Fruit fly (Drosophila melanogaster) whole organism, embryonic: ENCODE results near the gene CG8100.

Experiments
- Bdp1 ChIP-seq: fragments of 200-800 bp; sonication (Bioruptor generic); optimal IDR thresholded peaks from 3 replicates; lab custom pipeline; 2016; ENCODE audit warnings: missing biosample characterization, missing genetic modification characterization
- C15 ChIP-seq: fragments of 200-800 bp; sonication (Bioruptor generic); IDR thresholded peaks from 3 replicates; pipeline ENCODE4 v1.3.6; 2022; ENCODE audit warnings: missing biosample characterization, missing genetic modification characterization
- CG1024 ChIP-seq: fragments of 200-800 bp; sonication (Bioruptor generic); IDR thresholded peaks from 2 replicates; pipeline ENCODE4 v1.3.6; 2022; ENCODE audit warnings: missing biosample characterization, missing genetic modification characterization
- CG11093 ChIP-seq: fragments of 200-800 bp; sonication (Bioruptor generic); IDR thresholded peaks from 3 replicates; pipeline ENCODE4 v1.3.6; 2022; ENCODE audit warnings: missing biosample characterization, missing genetic modification characterization
- CG11723 ChIP-seq: fragments of 200-800 bp; sonication (Bioruptor generic); optimal IDR thresholded peaks from 2 replicates; lab custom pipeline; 2017; ENCODE audit warnings: missing biosample characterization, mild to moderate bottlenecking, missing genetic modification characterization
- CG12155 ChIP-seq: fragments of 200-800 bp; sonication (Bioruptor generic); optimal IDR thresholded peaks from 3 replicates; lab custom pipeline; 2016; ENCODE audit warnings: missing biosample characterization, missing genetic modification characterization
- CG12236 ChIP-seq: fragments of 200-800 bp; sonication (Bioruptor generic); optimal IDR thresholded peaks from 2 replicates; lab custom pipeline; 2016; ENCODE audit warnings: missing biosample characterization, missing genetic modification characterization
- CG12659 ChIP-seq: fragments of 200-800 bp; sonication (Bioruptor generic); optimal IDR thresholded peaks from 3 replicates; lab custom pipeline; 2017; ENCODE audit warnings: mild to moderate bottlenecking, missing biosample characterization, missing genetic modification reagents, missing genetic modification characterization
- CG13424 ChIP-seq: fragments of 200-800 bp; sonication (Bioruptor generic); optimal IDR thresholded peaks from 2 replicates; lab custom pipeline; 2019; ENCODE audit warnings: missing biosample characterization, mild to moderate bottlenecking, missing genetic modification characterization, moderate library complexity
- CG14014 ChIP-seq: fragments of 200-800 bp; sonication (Bioruptor generic); IDR thresholded peaks from 2 replicates; pipeline ENCODE4 v1.3.6; 2022; ENCODE audit warnings: missing biosample characterization, missing genetic modification characterization
- CG15601 ChIP-seq: fragments of 200-800 bp; sonication (Bioruptor generic); optimal IDR thresholded peaks from 3 replicates; lab custom pipeline; 2019; ENCODE audit warnings: missing biosample characterization, mild to moderate bottlenecking, missing genetic modification characterization, moderate library complexity
- CG1832 ChIP-seq: fragments of 200-800 bp; sonication (Bioruptor generic); optimal IDR thresholded peaks from 2 replicates; lab custom pipeline; 2017; ENCODE audit warnings: missing biosample characterization, mild to moderate bottlenecking, missing genetic modification characterization, inconsistent platforms
- CG18599 ChIP-seq: fragments of 200-800 bp; sonication (Bioruptor generic); optimal IDR thresholded peaks from 3 replicates; lab custom pipeline; 2017; ENCODE audit warnings: missing biosample characterization, missing genetic modification characterization, mild to moderate bottlenecking, moderate library complexity, missing genetic modification reagents
- CG3065 ChIP-seq: fragments of 200-800 bp; sonication (Bioruptor generic); optimal IDR thresholded peaks from 2 replicates; lab custom pipeline; 2016; ENCODE audit warnings: missing biosample characterization, missing genetic modification characterization
- CG31441 ChIP-seq: fragments of 200-800 bp; sonication (Bioruptor generic); IDR thresholded peaks from 2 replicates; pipeline ENCODE4 v1.3.6; 2022; ENCODE audit warnings: missing biosample characterization, missing genetic modification characterization
- CG3163 ChIP-seq: fragments of 200-800 bp; sonication (Bioruptor generic); optimal IDR thresholded peaks from 3 replicates; lab custom pipeline; 2016; ENCODE audit warnings: missing biosample characterization, missing genetic modification characterization
- CG3726 ChIP-seq: fragments of 200-800 bp; sonication (Bioruptor generic); IDR thresholded peaks from 3 replicates; pipeline ENCODE4, ENCODE4 v1.3.6; 2022; ENCODE audit warnings: missing biosample characterization, missing genetic modification characterization
- CG4328 ChIP-seq: fragments of 200-800 bp; sonication (Bioruptor generic); optimal IDR thresholded peaks from 3 replicates; lab custom pipeline; 2017; ENCODE audit warnings: missing biosample characterization, missing genetic modification reagents, missing genetic modification characterization
- CG4707 ChIP-seq: fragments of 200-800 bp; sonication (Bioruptor generic); optimal IDR thresholded peaks from 2 replicates; lab custom pipeline; 2018; ENCODE audit warnings: missing biosample characterization, mild to moderate bottlenecking, missing genetic modification characterization, moderate library complexity
- CG6254 ChIP-seq: fragments of 200-800 bp; sonication (Bioruptor generic); optimal IDR thresholded peaks from 3 replicates; lab custom pipeline; 2017; ENCODE audit warnings: mild to moderate bottlenecking, missing biosample characterization, missing genetic modification reagents, missing genetic modification characterization
- CG7271 ChIP-seq: fragments of 200-800 bp; sonication (Bioruptor generic); optimal IDR thresholded peaks from 2 replicates; lab custom pipeline; 2018; ENCODE audit warnings: missing biosample characterization, mild to moderate bottlenecking, missing genetic modification characterization, moderate library complexity
- CG7839 ChIP-seq: fragments of 200-800 bp; sonication (Bioruptor generic); optimal IDR thresholded peaks from 3 replicates; lab custom pipeline; 2018; ENCODE audit warnings: missing biosample characterization, mild to moderate bottlenecking, missing genetic modification characterization, moderate library complexity
- CHES-1-like ChIP-seq: fragments of 200-800 bp; sonication (Bioruptor generic); optimal IDR thresholded peaks from 2 replicates; lab custom pipeline; 2016; ENCODE audit warnings: missing biosample characterization, missing genetic modification characterization
- Dll ChIP-seq: fragments of 200-800 bp; sonication (Bioruptor generic); IDR thresholded peaks from 4 replicates; pipeline ENCODE4 v1.3.6; 2022; ENCODE audit warnings: missing biosample characterization, missing genetic modification characterization; ENCODE audit not compliant: partially characterized antibody
- Fer3 ChIP-seq: fragments of 200-800 bp; sonication (Bioruptor generic); optimal IDR thresholded peaks from 2 replicates; lab custom pipeline; 2018; ENCODE audit warnings: missing biosample characterization, mild to moderate bottlenecking, missing genetic modification characterization, moderate library complexity
- GATAe ChIP-seq: fragments of 200-800 bp; sonication (Bioruptor generic); conservative IDR thresholded peaks from 2 replicates; pipeline ENCODE4 v1.3.6; 2022; ENCODE audit warnings: missing biosample characterization, missing genetic modification characterization
- HLH4C ChIP-seq: fragments of 200-800 bp; sonication (Bioruptor generic); IDR thresholded peaks from 3 replicates; pipeline ENCODE4 v1.3.6; 2022; ENCODE audit warnings: missing biosample characterization, missing genetic modification characterization; ENCODE audit not compliant: partially characterized antibody
- Mes4 ChIP-seq: fragments of 200-800 bp; sonication (Bioruptor generic); optimal IDR thresholded peaks from 2 replicates; lab custom pipeline; 2016; ENCODE audit warnings: missing biosample characterization, missing genetic modification characterization
- Mrtf ChIP-seq: fragments of 200-800 bp; sonication (Bioruptor generic); IDR thresholded peaks from 3 replicates; pipeline ENCODE4 v1.3.6; 2022; ENCODE audit warnings: missing biosample characterization, missing genetic modification characterization
- Sin3A ChIP-seq: fragments of >200 bp; optimal IDR thresholded peaks from 2 replicates; lab custom pipeline; 2018
- amos ChIP-seq: fragments of 200-800 bp; sonication (Bioruptor generic); IDR thresholded peaks from 2 replicates; pipeline ENCODE4 v1.3.6; 2022; ENCODE audit warnings: missing biosample characterization, missing genetic modification characterization; ENCODE audit not compliant: partially characterized antibody
- cad ChIP-seq: fragments of >200 bp; optimal IDR thresholded peaks from 2 replicates; lab custom pipeline; 2017; ENCODE audit warnings: missing biosample characterization, missing genetic modification characterization
- cas ChIP-seq: fragments of 200-800 bp; sonication (Bioruptor generic); IDR thresholded peaks from 2 replicates; pipeline ENCODE4 v1.3.6; 2022; ENCODE audit warnings: missing biosample characterization, missing genetic modification characterization
- crp ChIP-seq, 2 experiments: fragments of 200-800 bp; sonication (Bioruptor generic); optimal IDR thresholded peaks; 2 replicates in 1 of 2; 3 replicates in 1 of 2; lab custom pipeline; 2017; ENCODE audit warnings: missing biosample characterization in 2 of 2, missing genetic modification characterization in 2 of 2, mild to moderate bottlenecking in 1 of 2, moderate library complexity in 1 of 2
- dpn ChIP-seq, 2 experiments: fragments of 200-800 bp; sonication (Bioruptor generic); optimal IDR thresholded peaks; 3 replicates each; lab custom pipeline; 2016; ENCODE audit warnings: missing biosample characterization in 2 of 2, missing genetic modification characterization in 2 of 2
- ems ChIP-seq: fragments of 200-800 bp; sonication (Bioruptor generic); optimal IDR thresholded peaks from 3 replicates; lab custom pipeline; 2016; ENCODE audit warnings: missing biosample characterization, missing genetic modification characterization
- fd96Cb ChIP-seq: fragments of 200-800 bp; sonication (Bioruptor generic); optimal IDR thresholded peaks from 2 replicates; lab custom pipeline; 2018; ENCODE audit warnings: missing biosample characterization, mild to moderate bottlenecking, missing genetic modification characterization, moderate library complexity
- gcm ChIP-seq: fragments of 200-800 bp; sonication (Bioruptor generic); optimal IDR thresholded peaks from 2 replicates; lab custom pipeline; 2019; ENCODE audit warnings: missing biosample characterization, mild to moderate bottlenecking, missing genetic modification characterization, moderate library complexity
- her ChIP-seq: fragments of 200-800 bp; sonication (Bioruptor generic); optimal IDR thresholded peaks from 2 replicates; lab custom pipeline; 2016; ENCODE audit warnings: missing biosample characterization, missing genetic modification characterization
- jing ChIP-seq: fragments of 200-800 bp; sonication (Bioruptor generic); optimal IDR thresholded peaks from 2 replicates; lab custom pipeline; 2018; ENCODE audit warnings: missing biosample characterization, mild to moderate bottlenecking, missing genetic modification characterization
- ken ChIP-seq: fragments of 200-800 bp; sonication (Bioruptor generic); IDR thresholded peaks from 3 replicates; pipeline ENCODE4 v1.3.6; 2022; ENCODE audit warnings: missing biosample characterization, missing genetic modification characterization
- lmd ChIP-seq: fragments of 200-800 bp; sonication (Bioruptor generic); IDR thresholded peaks from 2 replicates; pipeline ENCODE4 v1.3.6; 2022; ENCODE audit warnings: missing biosample characterization, missing genetic modification characterization
- onecut ChIP-seq: fragments of 200-800 bp; sonication (Bioruptor generic); IDR thresholded peaks from 2 replicates; pipeline ENCODE4 v1.3.6; 2022; ENCODE audit warnings: missing biosample characterization, missing genetic modification characterization
- otp ChIP-seq: fragments of 200-800 bp; sonication (Bioruptor generic); IDR thresholded peaks from 3 replicates; pipeline ENCODE4, ENCODE4 v1.3.6; 2022; ENCODE audit warnings: missing biosample characterization, missing genetic modification characterization
- rib ChIP-seq: fragments of 200-800 bp; sonication (Bioruptor generic); IDR thresholded peaks from 2 replicates; pipeline ENCODE4 v1.3.6; 2022; ENCODE audit warnings: missing biosample characterization, missing genetic modification characterization
- ro ChIP-seq: fragments of 200-800 bp; sonication (Bioruptor generic); IDR thresholded peaks from 2 replicates; pipeline ENCODE4 v1.3.6; 2022; ENCODE audit warnings: missing biosample characterization, missing genetic modification characterization
- sim ChIP-seq: fragments of 200-800 bp; sonication (Bioruptor generic); IDR thresholded peaks from 2 replicates; pipeline ENCODE4 v1.3.6; 2022; ENCODE audit warnings: missing biosample characterization, missing genetic modification characterization
- sima ChIP-seq: fragments of 200-800 bp; sonication (Bioruptor generic); optimal IDR thresholded peaks from 2 replicates; lab custom pipeline; 2016; ENCODE audit warnings: missing biosample characterization, missing genetic modification characterization
- tap ChIP-seq: fragments of 200-800 bp; optimal IDR thresholded peaks from 3 replicates; lab custom pipeline; 2019; ENCODE audit warnings: missing biosample characterization, mild to moderate bottlenecking, missing genetic modification characterization, moderate library complexity
- trem ChIP-seq: fragments of 200-800 bp; optimal IDR thresholded peaks from 3 replicates; lab custom pipeline; 2019; ENCODE audit warnings: missing biosample characterization, mild to moderate bottlenecking, missing genetic modification characterization, moderate library complexity

CG8100 gene

dm6 chr3L:14050944-14051548, 32.4 kb upstream of the CG8100 start, which contains the start of gene CG6833 (continued):
- TF ChIP-seq ro (GFP tag; lab: Robert Waterston, UW) (no peak), C15 (GFP tag; lab: Robert Waterston, UW) (no peak), HLH4C (no peak; the same call in 2 of the 3 replicates), Sin3A (lab: Kevin White, UChicago) (peak; percentile 48), tap (tag; lab: Kevin White, UChicago) (no peak), Mrtf (GFP tag; lab: Robert Waterston, UW) (peak; percentile 77; the same call in 2 of the 3 replicates), CG12659 (peak; percentile 73), Dll (0 out of 4 replicates have a peak, but pooled peaks have one; percentile 31), dpn (GFP tag; optimal IDR thresholded peaks at IDR 0.05; lab: Kevin White, UChicago) (peak; percentile 73), her (GFP tag; lab: Kevin White, UChicago) (peak; percentile 66), ems (GFP tag; lab: Kevin White, UChicago) (peak; percentile 49), gcm (GFP tag; lab: Kevin White, UChicago) (no peak), CG7271 (tag; lab: Kevin White, UChicago) (peak; percentile 68), crp (GFP tag; optimal IDR thresholded peaks at IDR 0.05; lab: Kevin White, UChicago) (peak in 1 of 2 experiments; percentile 9), onecut (GFP tag; lab: Robert Waterston, UW) (peak; percentile 69), CG13424 (tag; lab: Kevin White, UChicago) (peak; percentile 63), cas (GFP tag; lab: Robert Waterston, UW) (peak; percentile 41; the same call in 1 of the 2 replicates), GATAe (GFP tag; lab: Robert Waterston, UW) (no peak; the same call in 1 of the 2 replicates), Bdp1 (GFP tag; lab: Kevin White, UChicago) (no peak), CG31441 (peak; percentile 100), trem (tag; lab: Kevin White, UChicago) (peak; percentile 57), CHES-1-like (GFP tag; lab: Kevin White, UChicago) (peak; percentile 77), rib (GFP tag; lab: Robert Waterston, UW) (peak; percentile 41), CG3726 (GFP tag; lab: Robert Waterston, UW) (peak; percentile 44; the same call in 1 of the 3 replicates), CG6254 (GFP tag; lab: Kevin White, UChicago) (peak; percentile 53), Mes4 (GFP tag; lab: Kevin White, UChicago) (peak; percentile 11), CG18599 (peak; percentile 72), fd96Cb (tag; lab: Kevin White, UChicago) (peak; percentile 59), sima (GFP tag; lab: Kevin White, UChicago) (peak; percentile 0), lmd (peak; percentile 87; the same call in 1 of the 2 replicates), CG7839 (tag; lab: Kevin White, UChicago) (peak; percentile 67), CG1832 (GFP tag; lab: Kevin White, UChicago) (no peak), Fer3 (peak; percentile 71), CG4707 (GFP tag; lab: Kevin White, UChicago) (peak; percentile 20), sim (GFP tag; lab: Robert Waterston, UW) (no peak), CG15601 (tag; lab: Kevin White, UChicago) (peak; percentile 24), CG12236 (peak; percentile 44), CG1024 (no peak; the same call in 1 of the 2 replicates), jing (GFP tag; lab: Kevin White, UChicago) (no peak), otp (0 out of 3 replicates have a peak, but pooled peaks have one; percentile 66), CG4328 (GFP tag; lab: Kevin White, UChicago) (peak; percentile 27), CG14014 (GFP tag; lab: Robert Waterston, UW) (peak; percentile 78), CG11093 (GFP tag; lab: Robert Waterston, UW) (no peak), CG12155 (peak; percentile 61), amos (GFP tag; lab: Robert Waterston, UW) (no peak), CG3163 (GFP tag; lab: Kevin White, UChicago) (peak; percentile 51), CG3065 (GFP tag; lab: Kevin White, UChicago) (no peak), CG11723 (GFP tag; lab: Kevin White, UChicago) (no peak), cad (GFP tag; lab: Kevin White, UChicago) (no peak), ken (GFP tag; lab: Robert Waterston, UW) (peak; percentile 87)
